Worm (Caenorhabditis elegans) whole organism, L1 larva: ENCODE measurements around the gene Y46E12A.5.

Experiments used
- C04F5.9 ChIP-seq: sonication (generic microtip); optimal IDR thresholded peaks from 2 replicates; lab custom pipeline; 2016; ENCODE audit warnings: missing genetic modification characterization, missing compliant biosample characterization
- C16A3.4 ChIP-seq: fragments of 150-350 bp; optimal IDR thresholded peaks from 2 replicates; lab custom pipeline; 2014; ENCODE audit warnings: missing biosample characterization, missing genetic modification characterization
- C34B4.2 ChIP-seq: sonication (generic microtip); optimal IDR thresholded peaks from 2 replicates; lab custom pipeline; 2017; ENCODE audit warnings: mild to moderate bottlenecking, missing genetic modification characterization, missing compliant biosample characterization
- F16B12.6 ChIP-seq: fragments of 150-350 bp; optimal IDR thresholded peaks from 2 replicates; lab custom pipeline; 2014; ENCODE audit warnings: missing biosample characterization, missing genetic modification characterization
- ama-1 ChIP-seq: fragments of 150-350 bp; optimal IDR thresholded peaks from 2 replicates; lab custom pipeline; 2014
- blmp-1 ChIP-seq: fragments of 150-350 bp; optimal IDR thresholded peaks from 2 replicates; lab custom pipeline; 2014; ENCODE audit warnings: missing biosample characterization, missing genetic modification characterization
- ceh-82 ChIP-seq, 3 experiments: fragments of 150-350 bp in 1 of 3; sonication (generic microtip) in 2 of 3; optimal IDR thresholded peaks; 2 replicates each; lab custom pipeline; 2014 to 2017; ENCODE audit warnings: missing biosample characterization in 3 of 3, missing genetic modification characterization in 3 of 3
- ceh-90 ChIP-seq: sonication (generic microtip); optimal IDR thresholded peaks from 2 replicates; lab custom pipeline; 2016; ENCODE audit warnings: missing genetic modification characterization, missing compliant biosample characterization
- ces-1 ChIP-seq: fragments of 150-350 bp; optimal IDR thresholded peaks from 2 replicates; lab custom pipeline; 2014; ENCODE audit warnings: missing biosample characterization, missing genetic modification reagents, missing genetic modification characterization
- efl-1 ChIP-seq, 4 experiments: fragments of 150-350 bp; optimal IDR thresholded peaks in 3 of 4; peaks in 1 of 4; 1 replicate in 1 of 4; 2 replicates in 3 of 4; lab custom pipeline; 2014; ENCODE audit warnings: missing biosample characterization in 2 of 4, missing genetic modification characterization in 2 of 4, missing genetic modification reagents in 2 of 4
- egl-13 ChIP-seq: sonication (generic microtip); optimal IDR thresholded peaks from 2 replicates; lab custom pipeline; 2016; ENCODE audit warnings: missing genotype, missing genetic modification reagents, missing genetic modification characterization, missing compliant biosample characterization
- elt-2 ChIP-seq: sonication (generic microtip); optimal IDR thresholded peaks from 2 replicates; lab custom pipeline; 2016; ENCODE audit warnings: missing genetic modification characterization, mild to moderate bottlenecking, inconsistent platforms, missing compliant biosample characterization, missing genetic modification reagents
- ets-5 ChIP-seq: fragments of 200-800 bp; sonication (Bioruptor generic); IDR thresholded peaks from 2 replicates; pipeline ENCODE4 v1.3.6; 2022; ENCODE audit warnings: missing genetic modification characterization, missing compliant biosample characterization
- fkh-10 ChIP-seq: sonication (generic microtip); optimal IDR thresholded peaks from 2 replicates; lab custom pipeline; 2017; ENCODE audit warnings: missing biosample characterization, missing genetic modification reagents, missing genetic modification characterization
- fkh-4 ChIP-seq: sonication (generic microtip); optimal IDR thresholded peaks from 2 replicates; lab custom pipeline; 2016; ENCODE audit warnings: missing compliant biosample characterization, missing genetic modification characterization, borderline replicate concordance
- fos-1 ChIP-seq: fragments of 150-350 bp; optimal IDR thresholded peaks from 2 replicates; lab custom pipeline; 2014; ENCODE audit warnings: missing biosample characterization, missing genetic modification characterization
- hlh-17 ChIP-seq: fragments of 200-800 bp; sonication (Bioruptor generic); optimal IDR thresholded peaks from 2 replicates; lab custom pipeline; 2018; ENCODE audit warnings: missing genetic modification characterization, mild to moderate bottlenecking, missing compliant biosample characterization, moderate library complexity, borderline replicate concordance
- hlh-4 ChIP-seq: sonication (generic microtip); optimal IDR thresholded peaks from 2 replicates; lab custom pipeline; 2016; ENCODE audit warnings: mild to moderate bottlenecking, missing genetic modification characterization, missing compliant biosample characterization
- hpl-2 ChIP-seq: fragments of 150-350 bp; optimal IDR thresholded peaks from 2 replicates; lab custom pipeline; 2014; ENCODE audit warnings: missing biosample characterization, missing genetic modification reagents, missing genetic modification characterization
- isw-1 ChIP-seq: fragments of 200-800 bp; sonication (Bioruptor generic); IDR thresholded peaks from 2 replicates; pipeline ENCODE4 v1.3.6; 2022; ENCODE audit warnings: missing genetic modification characterization, missing compliant biosample characterization
- lin-14 ChIP-seq: fragments of 200-800 bp; sonication (Bioruptor generic); optimal IDR thresholded peaks from 2 replicates; lab custom pipeline; 2018; ENCODE audit warnings: mild to moderate bottlenecking, missing genetic modification characterization, moderate library complexity, missing compliant biosample characterization
- lin-15B ChIP-seq: fragments of 150-350 bp; sonication (generic microtip); optimal IDR thresholded peaks from 3 replicates; lab custom pipeline; 2014; ENCODE audit warnings: missing biosample characterization, missing genetic modification characterization
- lin-35 ChIP-seq, 2 experiments: fragments of 150-350 bp; optimal IDR thresholded peaks; 2 replicates each; lab custom pipeline; 2014; ENCODE audit warnings: missing biosample characterization in 2 of 2, missing genetic modification characterization in 2 of 2, missing genetic modification reagents in 2 of 2
- lir-3 ChIP-seq: sonication (generic microtip); optimal IDR thresholded peaks from 2 replicates; lab custom pipeline; 2016; ENCODE audit warnings: mild to moderate bottlenecking, missing genetic modification characterization, moderate library complexity, missing compliant biosample characterization; ENCODE audit not compliant: poor library complexity
- lsy-2 ChIP-seq, 2 experiments: fragments of 150-350 bp; optimal IDR thresholded peaks; 2 replicates each; lab custom pipeline; 2014; ENCODE audit warnings: missing biosample characterization in 2 of 2, missing genetic modification characterization in 2 of 2
- mab-9 ChIP-seq: fragments of 200-800 bp; sonication (Bioruptor generic); IDR thresholded peaks from 2 replicates; pipeline ENCODE4 v1.3.6; 2022; ENCODE audit warnings: missing genetic modification reagents, missing genetic modification characterization, missing compliant biosample characterization
- mdl-1 ChIP-seq, 2 experiments: fragments of 150-350 bp; optimal IDR thresholded peaks; 2 replicates each; lab custom pipeline; 2014 to 2017; ENCODE audit warnings: missing biosample characterization in 2 of 2, missing genetic modification characterization in 2 of 2, inconsistent platforms in 1 of 2
- mef-2 ChIP-seq: fragments of 150-350 bp; optimal IDR thresholded peaks from 2 replicates; lab custom pipeline; 2014; ENCODE audit warnings: missing biosample characterization, missing genetic modification characterization
- nhr-12 ChIP-seq: sonication (generic microtip); optimal IDR thresholded peaks from 2 replicates; lab custom pipeline; 2017; ENCODE audit warnings: missing biosample characterization, missing genetic modification characterization
- nhr-19 ChIP-seq: fragments of 200-800 bp; sonication (Bioruptor generic); conservative IDR thresholded peaks from 2 replicates; pipeline ENCODE4 v1.3.6; 2022; ENCODE audit warnings: missing genetic modification characterization, missing compliant biosample characterization
- nhr-20 ChIP-seq: sonication (generic microtip); optimal IDR thresholded peaks from 2 replicates; lab custom pipeline; 2016; ENCODE audit warnings: mild to moderate bottlenecking, missing genetic modification characterization, missing compliant biosample characterization
- nhr-237 ChIP-seq: fragments of 150-350 bp; optimal IDR thresholded peaks from 2 replicates; lab custom pipeline; 2014; ENCODE audit warnings: missing biosample characterization, missing genetic modification characterization
- nhr-47 ChIP-seq: sonication (generic microtip); optimal IDR thresholded peaks from 2 replicates; lab custom pipeline; 2016; ENCODE audit warnings: mild to moderate bottlenecking, missing genetic modification characterization, moderate library complexity, missing compliant biosample characterization
- nhr-77 ChIP-seq: fragments of 150-350 bp; optimal IDR thresholded peaks from 2 replicates; lab custom pipeline; 2014; ENCODE audit warnings: missing biosample characterization, missing genetic modification characterization
- nhr-84 ChIP-seq: sonication (generic microtip); optimal IDR thresholded peaks from 2 replicates; lab custom pipeline; 2017; ENCODE audit warnings: missing biosample characterization, missing genetic modification characterization
- nhr-90 ChIP-seq: sonication (generic microtip); optimal IDR thresholded peaks from 2 replicates; lab custom pipeline; 2016; ENCODE audit warnings: mild to moderate bottlenecking, missing genetic modification characterization, missing compliant biosample characterization; ENCODE audit not compliant: poor library complexity
- rnt-1 ChIP-seq: sonication (generic microtip); optimal IDR thresholded peaks from 2 replicates; lab custom pipeline; 2016; ENCODE audit warnings: mild to moderate bottlenecking, missing genetic modification characterization, moderate library complexity, missing compliant biosample characterization
- skn-1 ChIP-seq: fragments of 150-350 bp; optimal IDR thresholded peaks from 2 replicates; lab custom pipeline; 2014; ENCODE audit warnings: missing biosample characterization, missing genetic modification characterization
- snpc-4 ChIP-seq: fragments of 150-350 bp; optimal IDR thresholded peaks from 2 replicates; lab custom pipeline; 2014; ENCODE audit warnings: missing biosample characterization, missing genetic modification characterization
- sup-37 ChIP-seq: fragments of 200-800 bp; sonication (Bioruptor generic); optimal IDR thresholded peaks from 2 replicates; lab custom pipeline; 2018; ENCODE audit warnings: mild to moderate bottlenecking, missing genetic modification characterization, missing compliant biosample characterization
- swsn-7 ChIP-seq: sonication (generic microtip); optimal IDR thresholded peaks from 2 replicates; lab custom pipeline; 2016; ENCODE audit warnings: missing genetic modification characterization, missing compliant biosample characterization
- tbx-2 ChIP-seq: sonication (generic microtip); optimal IDR thresholded peaks from 2 replicates; lab custom pipeline; 2016; ENCODE audit warnings: missing genetic modification characterization, missing compliant biosample characterization
- unc-30 ChIP-seq: sonication (generic microtip); optimal IDR thresholded peaks from 2 replicates; lab custom pipeline; 2017; ENCODE audit warnings: missing biosample characterization, missing genetic modification characterization
- vab-15 ChIP-seq: sonication (generic microtip); optimal IDR thresholded peaks from 2 replicates; lab custom pipeline; 2017; ENCODE audit warnings: missing genotype, mild to moderate bottlenecking, missing genetic modification characterization, missing compliant biosample characterization
- xbp-1 ChIP-seq: sonication (generic microtip); optimal IDR thresholded peaks from 2 replicates; lab custom pipeline; 2016; ENCODE audit warnings: missing genetic modification characterization, missing compliant biosample characterization
- ztf-4 ChIP-seq: fragments of 150-350 bp; optimal IDR thresholded peaks from 2 replicates; lab custom pipeline; 2014; ENCODE audit warnings: missing biosample characterization, missing genetic modification characterization

Y46E12A.5 gene

DNA sequence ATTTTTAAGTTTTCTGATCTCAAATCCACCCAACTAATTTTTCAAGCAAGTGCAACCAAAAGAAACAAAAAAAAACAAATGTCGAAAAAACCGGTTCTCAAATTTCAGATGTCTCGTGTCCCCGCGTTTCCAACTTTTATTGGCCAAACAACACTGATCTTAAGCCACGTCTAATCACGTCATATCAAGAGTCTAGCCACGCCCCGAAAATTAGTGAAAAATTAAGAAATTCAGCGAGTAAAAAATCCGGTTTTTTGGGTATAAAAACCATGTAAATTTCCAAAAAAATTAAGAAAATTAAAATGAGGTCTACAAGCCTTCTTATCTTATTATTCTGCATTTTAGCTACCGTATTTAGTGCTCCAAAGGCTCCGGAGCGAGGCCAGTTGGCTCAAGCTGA, 5.2 kb upstream of the Y46E12A.5 start, which contains the start of gene cnc-6:
Gene cnc-6, plus strand, starts transcription at position 301 of the 400 bp plus-strand sequence.
- TF ChIP-seq isw-1 (GFP tag; lab: Robert Waterston, UW) (no peak), efl-1 (optimal IDR thresholded peaks at IDR 0.05; lab: Kevin White, UChicago) (no peak), efl-1 (GFP tag; optimal IDR thresholded peaks at IDR 0.05 in 1 of 2; lab: Kevin White, UChicago) (peak in 1 of 2 experiments; percentile 70)

DNA sequence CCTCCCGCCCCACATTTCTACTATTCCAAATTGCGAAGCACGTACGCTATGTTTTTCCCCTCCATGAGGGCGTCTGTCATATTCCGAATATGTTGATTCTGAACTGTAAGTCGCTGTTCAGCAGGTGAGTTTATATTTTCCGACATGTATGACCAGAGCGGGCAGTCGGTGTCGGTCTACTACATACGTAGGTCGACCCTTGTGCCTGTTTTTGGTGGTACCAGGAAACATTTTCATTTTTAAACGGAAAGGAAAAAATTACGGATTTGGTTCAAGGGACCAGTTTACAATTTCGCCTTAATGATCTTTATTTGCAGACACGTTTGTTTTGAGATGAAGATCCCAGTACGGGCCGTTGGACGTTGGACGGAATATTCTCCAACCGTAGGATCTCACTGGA, 581 bp upstream of the Y46E12A.5 start, which contains the start of gene Y46E12A.2:
Gene Y46E12A.2, plus strand, starts transcription at position 301 of the 400 bp plus-strand sequence.
- no peak for TF ChIP-seq ets-5 (GFP tag; lab: Robert Waterston, UW)

DNA sequence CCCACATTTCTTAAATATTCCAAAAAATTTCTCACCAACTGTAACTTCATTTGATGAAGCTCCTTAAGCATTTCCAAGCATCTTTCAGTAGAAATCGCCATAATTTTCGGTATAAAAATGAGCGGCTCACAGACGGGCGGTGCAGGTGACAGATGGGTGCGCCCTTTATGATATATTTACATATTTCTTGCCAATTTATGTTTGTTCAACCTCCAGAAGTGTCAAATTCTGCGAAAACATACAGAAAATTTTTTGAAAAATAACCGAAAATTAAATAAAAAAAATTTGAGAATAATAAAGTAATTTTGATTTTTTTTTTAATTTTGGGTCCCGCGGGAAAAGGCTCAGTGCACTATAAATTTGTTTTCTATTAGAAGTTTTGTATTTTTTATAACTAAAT, 3.2 kb downstream of the Y46E12A.5 start, which contains the start of gene Y46E12A.3:
Gene Y46E12A.3, minus strand, starts transcription at position 101 of the 400 bp plus-strand sequence.
- TF ChIP-seq nhr-90 (tag; lab: Kevin White, UChicago) (no peak), C16A3.4 (tag; lab: Kevin White, UChicago) (no peak), ets-5 (GFP tag; lab: Robert Waterston, UW) (no peak), C04F5.9 (tag; lab: Kevin White, UChicago) (no peak), tbx-2 (no peak), nhr-77 (tag; lab: Kevin White, UChicago) (no peak), lin-35 (GFP tag; optimal IDR thresholded peaks at IDR 0.05; lab: Kevin White, UChicago) (no peak), lir-3 (tag; lab: Kevin White, UChicago) (no peak), ztf-4 (no peak), C34B4.2 (tag; lab: Kevin White, UChicago) (no peak), nhr-47 (no peak), nhr-237 (no peak), lin-14 (GFP tag; lab: Kevin White, UChicago) (no peak), ama-1 (lab: Kevin White, UChicago) (no peak), fkh-4 (tag; lab: Kevin White, UChicago) (no peak), hpl-2 (GFP tag; lab: Kevin White, UChicago) (no peak), fos-1 (tag; lab: Kevin White, UChicago) (no peak), isw-1 (GFP tag; lab: Robert Waterston, UW) (no peak), hlh-4 (tag; lab: Kevin White, UChicago) (no peak)

DNA sequence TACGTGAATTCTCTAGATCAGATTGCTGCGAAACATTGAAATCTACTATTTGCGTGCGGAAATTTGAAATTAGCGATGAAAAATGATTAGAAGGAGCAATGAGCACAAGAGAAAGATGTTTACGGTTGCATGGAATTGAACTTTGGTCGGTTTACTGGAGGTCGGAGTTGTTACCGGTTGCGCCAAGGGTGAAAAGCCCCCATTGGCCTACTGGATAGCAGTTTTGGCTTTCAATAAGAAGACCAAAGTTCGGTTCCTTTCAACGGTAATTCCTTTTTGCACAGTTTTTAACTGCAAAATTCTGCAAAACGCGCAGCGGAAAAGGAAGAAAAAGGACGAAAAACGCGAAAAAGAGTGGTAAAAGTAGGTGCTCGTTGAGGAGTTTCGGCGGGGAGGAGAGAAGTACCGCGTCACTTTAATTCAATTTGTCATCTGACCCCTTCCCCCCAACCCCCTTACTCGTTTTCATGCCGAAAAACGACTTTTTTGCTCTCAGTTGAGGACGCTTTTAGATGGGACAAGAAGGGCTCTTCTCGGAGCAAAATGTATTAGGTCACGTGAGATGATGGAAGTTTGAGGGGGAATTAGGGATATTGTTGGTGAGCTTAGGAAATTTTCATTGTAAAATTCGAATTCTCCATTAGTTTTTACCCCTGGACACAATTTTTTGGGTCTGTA, 12.5 kb downstream of the Y46E12A.5 start:
- no peak for TF ChIP-seq hlh-4 (tag; lab: Kevin White, UChicago)
- TF ChIP-seq ceh-90 (tag; lab: Kevin White, UChicago) = no peak
- TF ChIP-seq mdl-1 (tag; optimal IDR thresholded peaks at IDR 0.05; lab: Kevin White, UChicago) = no peak
- TF ChIP-seq egl-13 (tag; lab: Kevin White, UChicago) = no peak
- no peak for TF ChIP-seq rnt-1 (tag; lab: Kevin White, UChicago)
- no peak for TF ChIP-seq nhr-19 (GFP tag; lab: Robert Waterston, UW)
- peak; percentile 9 for TF ChIP-seq tbx-2
- TF ChIP-seq hlh-17 = no peak
- TF ChIP-seq F16B12.6 (tag; lab: Kevin White, UChicago) = no peak
- no peak for TF ChIP-seq lin-15B (tag; lab: Kevin White, UChicago)
- TF ChIP-seq skn-1 (tag; lab: Kevin White, UChicago) = no peak
- no peak for TF ChIP-seq nhr-20
- TF ChIP-seq vab-15 = no peak
- no peak for TF ChIP-seq lir-3 (tag; lab: Kevin White, UChicago)
- no peak for TF ChIP-seq mab-9 (GFP tag; lab: Robert Waterston, UW)
- TF ChIP-seq snpc-4 = no peak
- peak; percentile 51 for TF ChIP-seq ces-1 (GFP tag; lab: Kevin White, UChicago)
- TF ChIP-seq elt-2 (tag; lab: Kevin White, UChicago) = no peak
- peak; percentile 71 for TF ChIP-seq fkh-10 (GFP tag; lab: Kevin White, UChicago)
- TF ChIP-seq unc-30 (tag; lab: Kevin White, UChicago) = no peak
- peak in 1 of 2 experiments; percentile 16 for TF ChIP-seq lsy-2 (tag; optimal IDR thresholded peaks at IDR 0.05; lab: Kevin White, UChicago)
- no peak for TF ChIP-seq blmp-1 (tag; lab: Kevin White, UChicago)
- peak in 1 of 3 experiments; percentile 9 for TF ChIP-seq ceh-82 (tag; optimal IDR thresholded peaks at IDR 0.05; lab: Kevin White, UChicago)
- no peak for TF ChIP-seq nhr-84 (tag; lab: Kevin White, UChicago)
- no peak for TF ChIP-seq mef-2
- no peak for TF ChIP-seq sup-37
- no peak for TF ChIP-seq C16A3.4 (tag; lab: Kevin White, UChicago)
- no peak for TF ChIP-seq swsn-7 (tag; lab: Kevin White, UChicago)
- TF ChIP-seq nhr-12 (tag; lab: Kevin White, UChicago) = no peak
- TF ChIP-seq xbp-1 (tag; lab: Kevin White, UChicago) = no peak
